Fruit fly (Drosophila melanogaster) ovary, adult (tissue): ENCODE data around the gene CG2218.

Experiments
- CG17801 ChIP-seq: fragments of 200-800 bp; optimal IDR thresholded peaks from 2 replicates; lab custom pipeline; 2019; ENCODE audit warnings: missing biosample characterization, mild to moderate bottlenecking, missing genetic modification characterization, moderate library complexity; ENCODE audit not compliant: partially characterized antibody

Gene CG2218

dm6 chr3R:30453236-30453635 lies 25.2 kb upstream of the CG2218 start:
- TF ChIP-seq CG17801 (GFP tag; lab: Kevin White, UChicago), result no peak

dm6 chr3R:30450690-30451343 lies 22.7 kb upstream of the CG2218 start:
- no peak for TF ChIP-seq CG17801 (GFP tag; lab: Kevin White, UChicago)

- TF ChIP-seq CG17801 (GFP tag; lab: Kevin White, UChicago), result peak; percentile 67
These were observed 22.1 kb upstream of the CG2218 start for dm6 chr3R:30450224-30450623.

dm6 chr3R:30449446-30449845 lies 21.4 kb upstream of the CG2218 start:
- TF ChIP-seq CG17801 (GFP tag; lab: Kevin White, UChicago), result no peak

dm6 chr3R:30444946-30445345 lies 16.9 kb upstream of the CG2218 start, which contains the start of gene Osi23:
Gene Osi23, minus strand, starts transcription at chr3R:30445046.
- no peak for TF ChIP-seq CG17801 (GFP tag; lab: Kevin White, UChicago)

dm6 chr3R:30443549-30444133 lies 15.6 kb upstream of the CG2218 start, which contains the start of gene CG15537:
Gene CG15537, minus strand, starts transcription at chr3R:30443599.
- no peak for TF ChIP-seq CG17801 (GFP tag; lab: Kevin White, UChicago)

- TF ChIP-seq CG17801 (GFP tag; lab: Kevin White, UChicago), result no peak
These were observed 3.4 kb upstream of the CG2218 start, which contains the start of gene CG15534 for dm6 chr3R:30431258-30432114. Gene CG15534, plus strand, starts transcription at chr3R:30432064.

dm6 chr3R:30428459-30428858 lies 383 bp upstream of the CG2218 start, which contains the start of gene CG15533:
Gene CG15533, plus strand, starts transcription at chr3R:30428820.
- TF ChIP-seq CG17801 (GFP tag; lab: Kevin White, UChicago), result no peak

dm6 chr3R:30426626-30427025 lies 1.4 kb downstream of the CG2218 start:
- no peak for TF ChIP-seq CG17801 (GFP tag; lab: Kevin White, UChicago)

dm6 chr3R:30425622-30426021 lies 2.5 kb downstream of the CG2218 start:
- no peak for TF ChIP-seq CG17801 (GFP tag; lab: Kevin White, UChicago)

dm6 chr3R:30424993-30425392 lies 3.1 kb downstream of the CG2218 start, which contains the start of gene CG15536:
Gene CG15536, minus strand, starts transcription at chr3R:30425162.
- no peak for TF ChIP-seq CG17801 (GFP tag; lab: Kevin White, UChicago)

dm6 chr3R:30423695-30424094 lies 4.4 kb downstream of the CG2218 start, which contains the start of the genes CG15535 and mRpS18C:
Gene CG15535, minus strand, starts transcription at chr3R:30423929.
Gene mRpS18C, plus strand, starts transcription at chr3R:30423974.
- peak; percentile 56 for TF ChIP-seq CG17801 (GFP tag; lab: Kevin White, UChicago)

- no peak for TF ChIP-seq CG17801 (GFP tag; lab: Kevin White, UChicago)
These were observed 5.2 kb downstream of the CG2218 start, which contains the start of the genes CG2217 and CG42740 for dm6 chr3R:30422871-30423270. Gene CG2217, minus strand, starts transcription at chr3R:30422971. Gene CG42740, minus strand, starts transcription at chr3R:30422971.

dm6 chr3R:30419216-30419615 lies 8.9 kb downstream of the CG2218 start:
- TF ChIP-seq CG17801 (GFP tag; lab: Kevin White, UChicago), result no peak
